Worm (Caenorhabditis elegans): Measurements from ENCODE around the gene pgm-3.

ce11 chrIV:8737354-8737753, 11.8 kb downstream of the pgm-3 start:
- no peak for TF ChIP-seq flt-1 (GFP tag; IDR thresholded peaks at IDR 0.05)
- no peak for TF ChIP-seq hnd-1 (tag; optimal IDR thresholded peaks at IDR 0.05)
- TF ChIP-seq hmbx-1 (tag; optimal IDR thresholded peaks at IDR 0.05) = no peak

Data from whole organism, early embryonic.